Fruit fly (Drosophila melanogaster): Measurements from ENCODE around the gene CG32195.
A peak's percentile ranks its signal among the peaks of the same experiment; 100 is the strongest.

CG32195 gene

dm6 chr3L:18161175-18161574, 48.4 kb downstream of the CG32195 start:
- TF ChIP-seq gl (tag; optimal IDR thresholded peaks at IDR 0.05) (no peak), CG12605 (GFP tag; IDR thresholded peaks at IDR 0.05) (no peak), rn (GFP tag; IDR thresholded peaks at IDR 0.05) (no peak), Pif1A (GFP tag; optimal IDR thresholded peaks at IDR 0.05) (no peak), fd96Ca (GFP tag; IDR thresholded peaks at IDR 0.05) (no peak), CG10348 (GFP tag; IDR thresholded peaks at IDR 0.05) (no peak), CG14655 (GFP tag; optimal IDR thresholded peaks at IDR 0.05) (no peak), CG4496 (GFP tag; IDR thresholded peaks at IDR 0.05) (no peak), CG15710 (tag; optimal IDR thresholded peaks at IDR 0.05) (no peak), CG13204 (GFP tag; optimal IDR thresholded peaks at IDR 0.05) (no peak), CG34367 (tag; optimal IDR thresholded peaks at IDR 0.05) (no peak), CG8301 (tag; optimal IDR thresholded peaks at IDR 0.05) (no peak), CG9948 (tag; optimal IDR thresholded peaks at IDR 0.05) (no peak)

- TF ChIP-seq rn (GFP tag; IDR thresholded peaks at IDR 0.05) (no peak), CG13204 (GFP tag; optimal IDR thresholded peaks at IDR 0.05) (no peak), CG12605 (GFP tag; IDR thresholded peaks at IDR 0.05) (0 out of 2 replicates have a peak, but pooled peaks have one; percentile 17), EcR (GFP tag; optimal IDR thresholded peaks at IDR 0.05) (peak; percentile 17), CG10348 (GFP tag; IDR thresholded peaks at IDR 0.05) (no peak), CG4496 (GFP tag; IDR thresholded peaks at IDR 0.05) (0 out of 3 replicates have a peak, but pooled peaks have one; percentile 20)
Measured at dm6 chr3L:18162174-18162690, 49.5 kb downstream of the CG32195 start, which contains the start of gene CG13699. TSS of gene CG13699 (minus strand) at chr3L:18162522.

- TF ChIP-seq CG17806 (tag; optimal IDR thresholded peaks at IDR 0.05), result no peak
- TF ChIP-seq CG15710 (tag; optimal IDR thresholded peaks at IDR 0.05), result no peak
- TF ChIP-seq D1 (tag; optimal IDR thresholded peaks at IDR 0.05), result no peak
- no peak for TF ChIP-seq gl (tag; optimal IDR thresholded peaks at IDR 0.05)
- no peak for TF ChIP-seq EcR (GFP tag; optimal IDR thresholded peaks at IDR 0.05)
- TF ChIP-seq Pif1A (GFP tag; optimal IDR thresholded peaks at IDR 0.05), result no peak
- no peak for TF ChIP-seq CG8301 (tag; optimal IDR thresholded peaks at IDR 0.05)
- no peak for TF ChIP-seq CG13204 (GFP tag; optimal IDR thresholded peaks at IDR 0.05)
Measured at dm6 chr3L:18163127-18163526, 50.4 kb downstream of the CG32195 start.

- no peak for TF ChIP-seq CG10348 (GFP tag; IDR thresholded peaks at IDR 0.05)
- no peak for TF ChIP-seq gl (tag; optimal IDR thresholded peaks at IDR 0.05)
- no peak for TF ChIP-seq CG32121 (GFP tag; IDR thresholded peaks at IDR 0.05)
- TF ChIP-seq CG12605 (GFP tag; IDR thresholded peaks at IDR 0.05), result no peak
- no peak for TF ChIP-seq CG14655 (GFP tag; optimal IDR thresholded peaks at IDR 0.05)
- TF ChIP-seq CG17806 (tag; optimal IDR thresholded peaks at IDR 0.05), result no peak
- TF ChIP-seq rn (GFP tag; IDR thresholded peaks at IDR 0.05), result no peak
- no peak for TF ChIP-seq Pif1B (GFP tag; optimal IDR thresholded peaks at IDR 0.05)
- no peak for TF ChIP-seq CG34367 (tag; optimal IDR thresholded peaks at IDR 0.05)
- TF ChIP-seq D1 (tag; optimal IDR thresholded peaks at IDR 0.05), result no peak
- no peak for TF ChIP-seq Pif1A (GFP tag; optimal IDR thresholded peaks at IDR 0.05)
- no peak for TF ChIP-seq CG15710 (tag; optimal IDR thresholded peaks at IDR 0.05)
Measured at dm6 chr3L:18164804-18165203, 52.0 kb downstream of the CG32195 start.

dm6 chr3L:18166977-18167528, 54.3 kb downstream of the CG32195 start:
- TF ChIP-seq CG34367 (tag; optimal IDR thresholded peaks at IDR 0.05) (no peak), EcR (GFP tag; optimal IDR thresholded peaks at IDR 0.05) (no peak), D1 (tag; optimal IDR thresholded peaks at IDR 0.05) (peak; percentile 76), CG10348 (GFP tag; IDR thresholded peaks at IDR 0.05) (no peak)

Measured in whole organism, pupa.